Worm (Caenorhabditis elegans) whole organism, early embryonic: ENCODE measurements around the gene B0361.14.

ENCODE experiments used
- aly-1 ChIP-seq: sonication (generic microtip); optimal IDR thresholded peaks from 2 replicates; lab custom pipeline; 2016; ENCODE audit warnings: missing genetic modification characterization, missing compliant biosample characterization
- ama-1 ChIP-seq: fragments of 150-350 bp; optimal IDR thresholded peaks from 2 replicates; lab custom pipeline; 2014
- hmg-4 ChIP-seq: fragments of 200-800 bp; sonication (Bioruptor generic); optimal IDR thresholded peaks from 2 replicates; lab custom pipeline; 2018; ENCODE audit warnings: mild to moderate bottlenecking, missing genetic modification characterization, missing compliant biosample characterization
- pes-1 ChIP-seq: fragments of 200-800 bp; sonication (Bioruptor generic); IDR thresholded peaks from 2 replicates; pipeline ENCODE4 v1.3.6; 2022; ENCODE audit warnings: missing genetic modification reagents, missing genetic modification characterization, missing compliant biosample characterization
- scrt-1 ChIP-seq: fragments of 200-800 bp; sonication (Bioruptor generic); IDR thresholded peaks from 2 replicates; pipeline ENCODE4 v1.3.6; 2022; ENCODE audit warnings: missing genetic modification characterization, missing compliant biosample characterization
- sea-1 ChIP-seq: fragments of 200-800 bp; sonication (Bioruptor generic); conservative IDR thresholded peaks from 2 replicates; pipeline ENCODE4 v1.3.6; 2022; ENCODE audit warnings: missing genetic modification characterization, missing compliant biosample characterization

DNA sequence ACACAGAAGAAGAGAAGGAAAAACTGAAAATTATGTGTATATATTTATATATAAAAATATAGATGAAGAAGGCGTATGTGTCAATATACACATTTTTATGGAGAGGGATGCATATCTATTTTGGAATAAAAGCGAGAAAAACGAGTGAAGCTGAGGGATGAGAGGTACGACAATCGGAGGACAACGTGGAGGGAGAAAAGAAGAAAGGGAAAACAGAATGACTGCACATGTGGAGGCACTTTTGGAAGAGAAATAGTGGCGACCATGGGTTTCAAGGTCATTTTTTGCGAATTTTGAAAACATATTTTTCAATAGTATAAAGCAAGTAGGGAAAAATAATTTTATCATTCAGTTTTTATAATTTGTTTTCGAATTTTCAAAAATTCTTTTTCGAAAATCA, 6.8 kb downstream of the B0361.14 start:
- TF ChIP-seq ama-1 (lab: Kevin White, UChicago) (no peak), hmg-4 (no peak), pes-1 (GFP tag; lab: Robert Waterston, UW) (no peak), scrt-1 (GFP tag; lab: Robert Waterston, UW) (no peak), sea-1 (GFP tag; lab: Robert Waterston, UW) (no peak), aly-1 (tag; lab: Kevin White, UChicago) (no peak)
